Worm (Caenorhabditis elegans) whole organism, L3 larva: ENCODE data around the gene kmo-1.

ENCODE experiments used
- ZK546.5 ChIP-seq: sonication (generic microtip); optimal IDR thresholded peaks from 2 replicates; lab custom pipeline; 2017; ENCODE audit warnings: missing biosample characterization, missing genetic modification characterization
- ama-1 ChIP-seq: fragments of 150-350 bp; optimal IDR thresholded peaks from 2 replicates; lab custom pipeline; 2018
- ceh-16 ChIP-seq: sonication (generic microtip); optimal IDR thresholded peaks from 2 replicates; lab custom pipeline; 2017; ENCODE audit warnings: missing biosample characterization, missing genetic modification characterization
- ceh-28 ChIP-seq: fragments of 150-350 bp; optimal IDR thresholded peaks from 2 replicates; lab custom pipeline; 2014; ENCODE audit warnings: missing biosample characterization, missing genetic modification reagents, missing genetic modification characterization
- ceh-82 ChIP-seq: fragments of 150-350 bp; optimal IDR thresholded peaks from 2 replicates; lab custom pipeline; 2014; ENCODE audit warnings: missing biosample characterization, missing genetic modification characterization
- daf-12 ChIP-seq: fragments of 150-350 bp; optimal IDR thresholded peaks from 2 replicates; lab custom pipeline; 2014; ENCODE audit warnings: missing biosample characterization, missing genetic modification reagents, missing genetic modification characterization
- egl-5 ChIP-seq: fragments of 150-350 bp; optimal IDR thresholded peaks from 2 replicates; lab custom pipeline; 2017; ENCODE audit warnings: missing biosample characterization, missing genetic modification reagents, missing genetic modification characterization, inconsistent platforms
- elt-1 ChIP-seq: fragments of 150-350 bp; optimal IDR thresholded peaks from 2 replicates; lab custom pipeline; 2014; ENCODE audit warnings: missing biosample characterization, missing genetic modification characterization
- elt-2 ChIP-seq: sonication (generic microtip); optimal IDR thresholded peaks from 2 replicates; lab custom pipeline; 2016; ENCODE audit warnings: missing genetic modification reagents, mild to moderate bottlenecking, missing genetic modification characterization, missing compliant biosample characterization
- elt-3 ChIP-seq, 3 experiments: fragments of 150-350 bp in 1 of 3; sonication (generic microtip) in 2 of 3; optimal IDR thresholded peaks; 2 replicates in 2 of 3; 4 replicates in 1 of 3; lab custom pipeline; 2014 to 2017; ENCODE audit warnings: missing biosample characterization in 3 of 3, missing genetic modification characterization in 3 of 3
- eor-1 ChIP-seq, 2 experiments: fragments of 150-350 bp; optimal IDR thresholded peaks; 2 replicates each; lab custom pipeline; 2014 to 2018; ENCODE audit warnings: missing biosample characterization in 2 of 2, missing genetic modification characterization in 2 of 2
- fkh-2 ChIP-seq: fragments of 150-350 bp; optimal IDR thresholded peaks from 2 replicates; lab custom pipeline; 2014; ENCODE audit warnings: missing biosample characterization, missing genetic modification reagents, missing genetic modification characterization
- hmg-11 ChIP-seq: sonication (generic microtip); optimal IDR thresholded peaks from 2 replicates; lab custom pipeline; 2016; ENCODE audit warnings: missing genetic modification characterization, missing compliant biosample characterization
- jun-1 ChIP-seq: fragments of 150-350 bp; optimal IDR thresholded peaks from 2 replicates; lab custom pipeline; 2014; ENCODE audit warnings: missing biosample characterization, missing genetic modification reagents, missing genetic modification characterization
- lin-15B ChIP-seq: fragments of 150-350 bp; optimal IDR thresholded peaks from 2 replicates; lab custom pipeline; 2014; ENCODE audit warnings: missing biosample characterization, missing genetic modification characterization
- lin-39 ChIP-seq: fragments of 150-350 bp; optimal IDR thresholded peaks from 2 replicates; lab custom pipeline; 2018; ENCODE audit warnings: missing biosample characterization, missing genetic modification reagents, missing genetic modification characterization
- lsy-12 ChIP-seq: sonication (generic microtip); optimal IDR thresholded peaks from 2 replicates; lab custom pipeline; 2016; ENCODE audit warnings: mild to moderate bottlenecking, missing genetic modification characterization, missing compliant biosample characterization
- mdl-1 ChIP-seq: fragments of 150-350 bp; optimal IDR thresholded peaks from 2 replicates; lab custom pipeline; 2014; ENCODE audit warnings: missing biosample characterization, missing genetic modification characterization
- mml-1 ChIP-seq: fragments of 150-350 bp; sonication (generic microtip); optimal IDR thresholded peaks from 3 replicates; lab custom pipeline; 2014; ENCODE audit warnings: missing biosample characterization, missing genetic modification characterization
- nfya-1 ChIP-seq: sonication (generic microtip); optimal IDR thresholded peaks from 2 replicates; lab custom pipeline; 2017; ENCODE audit warnings: missing genetic modification characterization, mild to moderate bottlenecking, missing compliant biosample characterization, antibody characterized with exemption, moderate library complexity; ENCODE audit not compliant: insufficient read depth
- nhr-11 ChIP-seq: fragments of 150-350 bp; optimal IDR thresholded peaks from 2 replicates; lab custom pipeline; 2014; ENCODE audit warnings: missing biosample characterization, missing genetic modification characterization
- nhr-12 ChIP-seq: fragments of 150-350 bp; optimal IDR thresholded peaks from 2 replicates; lab custom pipeline; 2014; ENCODE audit warnings: missing biosample characterization, missing genetic modification characterization
- nhr-237 ChIP-seq: fragments of 150-350 bp; optimal IDR thresholded peaks from 2 replicates; lab custom pipeline; 2014; ENCODE audit warnings: missing biosample characterization, missing genetic modification characterization
- nhr-25 ChIP-seq: sonication (generic microtip); optimal IDR thresholded peaks from 2 replicates; lab custom pipeline; 2017; ENCODE audit warnings: missing biosample characterization, missing genetic modification characterization
- nhr-28 ChIP-seq: fragments of 150-350 bp; optimal IDR thresholded peaks from 2 replicates; lab custom pipeline; 2014; ENCODE audit warnings: missing biosample characterization, missing genetic modification characterization
- nhr-43 ChIP-seq: sonication (generic microtip); optimal IDR thresholded peaks from 2 replicates; lab custom pipeline; 2016; ENCODE audit warnings: mild to moderate bottlenecking, missing genetic modification characterization, missing compliant biosample characterization; ENCODE audit not compliant: poor library complexity, severe bottlenecking
- nhr-67 ChIP-seq: fragments of 150-350 bp; optimal IDR thresholded peaks from 2 replicates; lab custom pipeline; 2014; ENCODE audit warnings: missing biosample characterization, missing genetic modification characterization
- nhr-76 ChIP-seq: fragments of 150-350 bp; sonication (generic microtip); optimal IDR thresholded peaks from 5 replicates; lab custom pipeline; 2014; ENCODE audit warnings: missing biosample characterization, missing genetic modification characterization
- nhr-77 ChIP-seq: fragments of 150-350 bp; optimal IDR thresholded peaks from 2 replicates; lab custom pipeline; 2014; ENCODE audit warnings: missing biosample characterization, missing genetic modification characterization
- pha-4 ChIP-seq: fragments of 150-350 bp; optimal IDR thresholded peaks from 2 replicates; lab custom pipeline; 2014; ENCODE audit warnings: missing biosample characterization, missing genetic modification reagents, missing genetic modification characterization
- pqm-1 ChIP-seq: fragments of 150-350 bp; optimal IDR thresholded peaks from 2 replicates; lab custom pipeline; 2017; ENCODE audit warnings: missing biosample characterization, missing genetic modification characterization, inconsistent platforms
- sea-2 ChIP-seq: fragments of 150-350 bp; sonication (generic microtip); optimal IDR thresholded peaks from 4 replicates; lab custom pipeline; 2014; ENCODE audit warnings: missing biosample characterization, missing genetic modification reagents, missing genetic modification characterization
- skn-1 ChIP-seq: fragments of 150-350 bp; optimal IDR thresholded peaks from 2 replicates; lab custom pipeline; 2014; ENCODE audit warnings: missing biosample characterization, missing genetic modification characterization
- snpc-4 ChIP-seq: fragments of 150-350 bp; optimal IDR thresholded peaks from 2 replicates; lab custom pipeline; 2014; ENCODE audit warnings: missing biosample characterization, missing genetic modification characterization
- zag-1 ChIP-seq: fragments of 150-350 bp; optimal IDR thresholded peaks from 2 replicates; lab custom pipeline; 2014; ENCODE audit warnings: missing biosample characterization, missing genetic modification characterization
- ztf-11 ChIP-seq: fragments of 150-350 bp; optimal IDR thresholded peaks from 2 replicates; lab custom pipeline; 2014; ENCODE audit warnings: missing biosample characterization, missing genetic modification characterization
- ztf-4 ChIP-seq: fragments of 150-350 bp; optimal IDR thresholded peaks from 2 replicates; lab custom pipeline; 2014; ENCODE audit warnings: missing biosample characterization, missing genetic modification characterization

Gene kmo-1

DNA sequence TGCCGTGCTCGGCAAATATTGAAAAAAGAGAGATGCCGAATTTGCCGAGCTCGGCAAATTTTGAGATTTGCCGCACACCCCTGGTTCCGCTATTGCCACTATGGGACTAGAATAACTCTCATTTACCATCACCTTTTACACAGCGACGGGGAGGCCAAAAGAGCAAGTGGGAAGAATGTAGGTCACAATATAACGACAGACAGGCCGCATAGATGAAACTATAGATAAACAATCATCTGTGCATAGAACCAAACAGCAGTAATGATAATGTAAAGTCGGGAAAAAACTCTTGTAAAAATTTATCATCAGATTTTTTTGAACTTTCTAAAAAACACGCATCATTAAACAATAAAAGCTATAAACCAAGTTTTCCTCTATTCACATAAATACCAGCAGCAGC, 1.9 kb downstream of the kmo-1 start, which contains the start of gene kmo-2:
Gene kmo-2, minus strand, starts transcription at position 101 of the 400 bp plus-strand sequence.
- TF ChIP-seq nhr-12 (tag; lab: Kevin White, UChicago) (no peak), ceh-82 (no peak), nhr-237 (tag; lab: Kevin White, UChicago) (no peak), zag-1 (no peak)

DNA sequence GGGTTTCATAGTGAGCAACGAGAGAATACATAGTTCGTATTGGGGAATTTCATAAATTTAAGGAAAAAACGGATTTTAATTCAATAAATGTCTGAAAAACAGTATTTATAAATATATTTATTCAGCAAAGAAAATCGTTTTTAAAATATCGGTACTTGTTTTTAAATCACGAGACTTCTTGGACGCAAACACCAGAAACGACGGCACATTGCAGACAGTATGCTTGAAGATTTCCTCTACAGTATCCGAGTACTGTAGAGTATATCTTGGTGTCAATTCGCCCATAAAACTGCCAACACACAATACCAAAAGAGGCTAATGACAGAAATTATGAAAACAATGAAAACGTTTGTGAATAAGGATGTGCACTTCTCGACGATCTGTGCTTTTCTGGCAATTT, 4.5 kb downstream of the kmo-1 start:
- TF ChIP-seq lin-15B (tag; lab: Kevin White, UChicago) = peak; percentile 5
- TF ChIP-seq pha-4 (tag; lab: Kevin White, UChicago) = no peak
- TF ChIP-seq nfya-1 = peak; percentile 5

DNA sequence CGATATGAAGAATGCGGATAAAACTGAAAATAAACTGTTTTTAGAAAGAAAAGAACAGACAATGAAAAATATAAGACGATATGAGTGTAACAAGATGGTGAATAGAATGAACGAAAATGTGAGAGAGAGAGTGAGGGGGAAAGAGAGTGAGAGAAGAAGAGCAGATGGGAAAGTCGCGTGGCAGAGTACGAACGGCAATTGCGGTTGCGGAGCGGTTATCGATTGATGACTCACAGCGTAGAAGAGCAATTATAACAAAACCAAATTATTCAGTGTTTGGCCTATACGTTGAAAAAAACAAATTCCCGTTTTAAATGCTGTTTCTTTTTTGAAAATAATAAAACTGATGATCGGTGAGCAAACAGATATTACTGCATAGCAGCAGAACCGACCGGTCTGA, 5.0 kb downstream of the kmo-1 start, which contains the start of gene pqn-53:
Gene pqn-53, minus strand, starts transcription at position 23 of the 400 bp plus-strand sequence.
- TF ChIP-seq daf-12 (tag; lab: Kevin White, UChicago) (no peak), nhr-43 (tag; lab: Kevin White, UChicago) (no peak), nhr-67 (tag; lab: Kevin White, UChicago) (no peak), snpc-4 (tag; lab: Kevin White, UChicago) (peak; percentile 37), ceh-28 (peak; percentile 63), nhr-12 (tag; lab: Kevin White, UChicago) (no peak), elt-1 (tag; lab: Kevin White, UChicago) (no peak), pha-4 (tag; lab: Kevin White, UChicago) (peak; percentile 22), nhr-77 (tag; lab: Kevin White, UChicago) (no peak), nhr-25 (tag; lab: Kevin White, UChicago) (peak; percentile 29), fkh-2 (tag; lab: Kevin White, UChicago) (no peak), mml-1 (tag; lab: Kevin White, UChicago) (no peak), zag-1 (no peak), ama-1 (lab: Kevin White, UChicago) (peak; percentile 28), ceh-16 (no peak), elt-3 (tag; optimal IDR thresholded peaks at IDR 0.05; lab: Kevin White, UChicago) (no peak), hmg-11 (tag; lab: Kevin White, UChicago) (no peak), ZK546.5 (tag; lab: Kevin White, UChicago) (no peak), pqm-1 (no peak), sea-2 (no peak), mdl-1 (no peak), lin-39 (tag; lab: Kevin White, UChicago) (peak; percentile 31), elt-2 (peak; percentile 7), jun-1 (tag; lab: Kevin White, UChicago) (no peak), egl-5 (tag; lab: Kevin White, UChicago) (no peak), nhr-11 (tag; lab: Kevin White, UChicago) (no peak), nfya-1 (peak; percentile 46), nhr-76 (tag; lab: Kevin White, UChicago) (no peak), eor-1 (tag; optimal IDR thresholded peaks at IDR 0.05; lab: Kevin White, UChicago) (no peak), ztf-4 (tag; lab: Kevin White, UChicago) (no peak)

DNA sequence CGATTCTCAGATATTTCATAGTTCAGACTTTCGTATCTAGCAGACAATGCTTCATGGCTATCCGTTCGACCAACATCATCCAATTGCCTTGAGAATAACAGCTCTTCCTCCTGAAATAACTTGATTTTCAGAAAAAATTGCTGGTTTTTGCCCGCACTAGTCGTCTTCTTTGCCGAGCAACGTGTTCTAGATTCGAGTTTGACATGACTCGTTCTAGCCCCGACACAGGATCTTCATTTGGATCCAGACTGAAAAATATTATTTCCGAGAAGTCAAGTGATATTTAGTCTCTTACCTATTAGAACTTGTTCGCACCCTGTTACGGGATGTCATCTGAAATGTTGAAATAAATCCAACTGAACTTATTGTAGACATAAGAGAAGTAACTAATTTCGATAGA, 7.3 kb downstream of the kmo-1 start, which contains the start of gene clh-6:
Gene clh-6, minus strand, starts transcription at position 333 of the 400 bp plus-strand sequence.
- peak; percentile 4 for TF ChIP-seq nhr-25 (tag; lab: Kevin White, UChicago)
- no peak for TF ChIP-seq fkh-2 (tag; lab: Kevin White, UChicago)
- no peak for TF ChIP-seq zag-1
- TF ChIP-seq pha-4 (tag; lab: Kevin White, UChicago) = peak; percentile 10
- TF ChIP-seq eor-1 (tag; optimal IDR thresholded peaks at IDR 0.05; lab: Kevin White, UChicago) = no peak
- TF ChIP-seq elt-2 = peak; percentile 9
- no peak for TF ChIP-seq nhr-28 (tag; lab: Kevin White, UChicago)
- no peak for TF ChIP-seq lsy-12 (tag; lab: Kevin White, UChicago)
- no peak for TF ChIP-seq skn-1
- TF ChIP-seq ama-1 (lab: Kevin White, UChicago) = peak; percentile 85
- TF ChIP-seq, all 47 proteins: peak for 4

DNA sequence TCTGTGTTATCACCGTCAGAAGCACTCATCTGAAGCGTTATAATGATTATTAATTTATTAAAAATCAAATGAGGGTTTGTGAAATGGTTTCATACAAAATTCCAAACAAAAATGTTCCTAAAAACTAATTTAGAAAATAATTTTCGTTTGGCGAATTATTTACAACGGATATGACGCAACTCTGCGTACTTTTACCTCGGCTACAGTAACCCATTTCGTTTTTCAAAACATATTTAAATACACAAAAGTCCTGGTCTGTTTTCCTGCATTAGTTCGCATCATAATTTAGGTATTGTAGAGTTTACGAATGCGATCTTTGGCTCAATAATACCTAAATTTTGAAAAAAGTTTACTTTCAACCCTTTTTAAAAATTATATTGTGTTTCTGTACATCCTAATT, 10.6 kb downstream of the kmo-1 start, which contains the start of gene R07B7.2:
Gene R07B7.2, minus strand, starts transcription at position 35 of the 400 bp plus-strand sequence.
- TF ChIP-seq elt-2 (no peak), lin-39 (tag; lab: Kevin White, UChicago) (no peak), hmg-11 (tag; lab: Kevin White, UChicago) (no peak), mdl-1 (no peak), egl-5 (tag; lab: Kevin White, UChicago) (no peak), daf-12 (tag; lab: Kevin White, UChicago) (no peak), nhr-11 (tag; lab: Kevin White, UChicago) (no peak), nhr-237 (tag; lab: Kevin White, UChicago) (no peak), snpc-4 (tag; lab: Kevin White, UChicago) (no peak), lsy-12 (tag; lab: Kevin White, UChicago) (no peak), nhr-28 (tag; lab: Kevin White, UChicago) (no peak), ztf-11 (no peak), elt-3 (tag; optimal IDR thresholded peaks at IDR 0.05; lab: Kevin White, UChicago) (no peak), nhr-76 (tag; lab: Kevin White, UChicago) (no peak), ceh-16 (no peak)
- TF ChIP-seq, all 47 proteins: peak for 0
